Worm (Caenorhabditis elegans) whole organism, L4/young adult: Measurements from ENCODE around the gene C18E9.8.

Experiments
- W03F9.2 ChIP-seq: fragments of 150-350 bp; optimal IDR thresholded peaks from 2 replicates; lab custom pipeline; 2014; ENCODE audit warnings: missing biosample characterization, missing genetic modification characterization
- dao-5 ChIP-seq: sonication (generic microtip); optimal IDR thresholded peaks from 2 replicates; lab custom pipeline; 2016; ENCODE audit warnings: missing genotype, missing genetic modification characterization, moderate library complexity, missing compliant biosample characterization
- him-1 ChIP-seq: sonication (generic microtip); optimal IDR thresholded peaks from 2 replicates; lab custom pipeline; 2016; ENCODE audit warnings: missing genotype, missing genetic modification reagents, missing genetic modification characterization, missing compliant biosample characterization

The C18E9.8 gene

DNA sequence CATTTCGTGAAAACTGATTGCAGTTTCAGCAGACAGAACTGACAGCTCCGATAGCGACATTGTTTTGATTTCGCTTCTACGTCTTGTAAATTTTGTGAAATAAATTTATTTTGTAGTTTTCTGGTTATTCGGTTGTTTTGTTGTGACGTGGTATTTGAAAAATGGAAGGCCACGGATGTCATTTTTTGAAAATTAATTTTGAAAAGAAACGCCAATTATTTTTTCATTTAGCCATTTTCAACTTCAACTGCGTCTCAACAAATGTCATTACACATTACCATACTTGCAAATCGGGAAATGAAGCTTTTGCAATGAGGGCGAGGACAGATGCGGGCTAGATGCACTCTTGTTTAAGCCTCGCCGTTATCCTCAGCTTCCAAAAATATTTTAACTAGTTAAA is at the start of gene C18E9.8:
C18E9.8 (minus strand) TSS at position 101 of the 400 bp plus-strand sequence.
- TF ChIP-seq W03F9.2 (tag; lab: Kevin White, UChicago) (no peak), dao-5 (tag; lab: Kevin White, UChicago) (no peak), him-1 (tag; lab: Kevin White, UChicago) (no peak)

DNA sequence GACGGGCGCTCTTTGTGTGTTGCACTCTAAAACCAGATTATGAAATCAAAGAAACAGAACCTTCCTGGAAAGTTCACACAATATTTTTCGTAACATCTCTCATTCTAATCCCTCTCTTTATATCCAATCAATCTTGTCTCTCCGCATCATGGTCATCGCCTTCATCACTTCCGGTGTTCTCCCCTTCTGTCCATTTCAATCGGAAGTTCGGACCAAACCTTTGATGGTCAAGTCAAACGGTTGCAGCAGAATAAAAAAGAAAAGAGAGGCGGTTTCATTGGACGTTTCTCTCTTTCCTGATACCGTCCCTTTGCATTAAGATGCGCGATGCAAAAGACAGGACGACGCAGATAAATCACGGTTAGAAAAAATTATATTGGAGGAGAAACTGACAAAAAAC is 45.2 kb upstream of the C18E9.8 start:
- TF ChIP-seq W03F9.2 (tag; lab: Kevin White, UChicago), result no peak
- no peak for TF ChIP-seq dao-5 (tag; lab: Kevin White, UChicago)
- no peak for TF ChIP-seq him-1 (tag; lab: Kevin White, UChicago)

ce11 chrII:9031891-9032290 is 44.0 kb upstream of the C18E9.8 start:
- TF ChIP-seq him-1 (tag; lab: Kevin White, UChicago) (no peak), W03F9.2 (tag; lab: Kevin White, UChicago) (no peak), dao-5 (tag; lab: Kevin White, UChicago) (no peak)

- TF ChIP-seq W03F9.2 (tag; lab: Kevin White, UChicago), result no peak
- TF ChIP-seq dao-5 (tag; lab: Kevin White, UChicago), result no peak
- TF ChIP-seq him-1 (tag; lab: Kevin White, UChicago), result no peak
Measured at ce11 chrII:9029218-9029672, 41.4 kb upstream of the C18E9.8 start, which contains the start of gene F37B12.1. TSS of gene F37B12.1 (minus strand) at chrII:9029268.

DNA sequence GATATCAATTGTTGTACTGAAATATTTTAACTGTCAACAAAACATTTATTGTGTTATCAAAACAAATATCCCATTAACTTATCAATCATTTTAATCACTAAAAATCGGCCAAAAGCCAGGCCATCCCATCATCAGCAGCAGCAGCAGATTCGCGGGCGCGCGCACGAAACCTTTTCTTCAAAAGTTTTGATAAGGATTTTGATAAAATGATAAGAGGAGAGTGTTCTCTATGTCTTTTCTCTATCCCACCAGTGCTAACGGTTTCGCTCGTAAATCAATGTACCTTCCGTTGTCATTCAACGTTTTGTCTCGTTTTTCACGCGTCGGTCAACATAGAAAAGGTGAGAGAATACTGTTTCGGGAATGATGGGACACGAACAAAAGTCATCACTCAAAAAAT is 40.2 kb upstream of the C18E9.8 start:
- TF ChIP-seq W03F9.2 (tag; lab: Kevin White, UChicago) (no peak), dao-5 (tag; lab: Kevin White, UChicago) (no peak), him-1 (tag; lab: Kevin White, UChicago) (no peak)

DNA sequence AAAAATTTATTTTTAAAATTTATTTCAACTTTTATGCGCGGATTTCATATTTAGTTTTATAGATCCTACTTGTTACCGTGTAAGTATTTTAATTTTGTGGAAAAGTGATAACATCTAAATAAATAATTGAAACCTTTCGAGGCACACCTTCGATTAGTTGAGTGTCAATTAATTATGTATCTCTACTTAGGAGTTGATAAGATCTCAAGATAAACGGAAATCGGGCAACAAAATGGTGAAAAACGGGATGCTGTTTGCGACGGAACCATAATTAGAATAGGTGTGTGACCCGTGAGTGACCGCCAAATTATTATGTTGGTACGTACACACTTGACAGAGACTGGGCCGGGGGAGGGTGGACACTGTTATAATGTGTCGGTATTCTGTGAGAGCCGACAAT is 38.5 kb upstream of the C18E9.8 start:
- TF ChIP-seq W03F9.2 (tag; lab: Kevin White, UChicago) (no peak), dao-5 (tag; lab: Kevin White, UChicago) (no peak), him-1 (tag; lab: Kevin White, UChicago) (no peak)

ce11 chrII:9024312-9024711 is 36.5 kb upstream of the C18E9.8 start:
- TF ChIP-seq dao-5 (tag; lab: Kevin White, UChicago) (no peak), W03F9.2 (tag; lab: Kevin White, UChicago) (no peak), him-1 (tag; lab: Kevin White, UChicago) (no peak)

- TF ChIP-seq him-1 (tag; lab: Kevin White, UChicago) (no peak), W03F9.2 (tag; lab: Kevin White, UChicago) (no peak), dao-5 (tag; lab: Kevin White, UChicago) (no peak)
Measured at ce11 chrII:9021625-9022024, 33.8 kb upstream of the C18E9.8 start.

ce11 chrII:9019704-9020103 is 31.8 kb upstream of the C18E9.8 start, which contains the start of gene dep-1:
TSS of gene dep-1 (minus strand) at chrII:9019798.
- TF ChIP-seq him-1 (tag; lab: Kevin White, UChicago), result no peak
- TF ChIP-seq W03F9.2 (tag; lab: Kevin White, UChicago), result no peak
- TF ChIP-seq dao-5 (tag; lab: Kevin White, UChicago), result no peak

ce11 chrII:9017628-9018027 is 29.8 kb upstream of the C18E9.8 start:
- TF ChIP-seq him-1 (tag; lab: Kevin White, UChicago) (no peak), dao-5 (tag; lab: Kevin White, UChicago) (no peak), W03F9.2 (tag; lab: Kevin White, UChicago) (no peak)

DNA sequence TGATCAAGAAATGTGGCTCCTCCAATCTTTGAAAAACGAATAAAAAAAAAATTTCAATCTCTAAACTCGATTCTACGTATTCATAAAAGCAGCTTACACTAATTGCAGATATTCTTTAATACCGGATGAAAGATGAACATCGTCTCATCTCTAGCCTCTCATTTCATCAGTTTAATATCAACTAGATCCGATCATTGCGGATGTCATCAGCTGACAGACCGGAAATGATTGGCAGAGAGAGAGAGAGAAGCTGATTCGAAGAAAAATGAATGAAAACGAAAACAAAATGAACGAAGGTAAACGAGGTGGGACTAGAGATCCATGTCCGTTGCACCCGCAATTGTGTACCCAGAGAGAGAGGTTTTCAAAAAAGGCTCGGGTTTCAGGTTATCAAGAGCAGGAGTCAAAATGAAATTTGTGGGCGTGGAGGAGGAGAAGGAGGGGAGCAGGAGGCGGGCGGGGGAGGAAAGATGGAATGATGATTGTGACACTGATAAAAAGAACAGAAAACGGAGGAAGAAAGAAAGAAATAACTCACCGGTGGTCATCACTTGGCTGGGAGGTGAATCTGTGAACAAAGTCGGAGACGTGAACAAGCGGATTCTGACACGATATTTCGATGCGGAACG is 27.1 kb upstream of the C18E9.8 start:
- no peak for TF ChIP-seq him-1 (tag; lab: Kevin White, UChicago)
- no peak for TF ChIP-seq dao-5 (tag; lab: Kevin White, UChicago)
- TF ChIP-seq W03F9.2 (tag; lab: Kevin White, UChicago), result no peak

ce11 chrII:9014188-9014587 is 26.3 kb upstream of the C18E9.8 start:
- TF ChIP-seq him-1 (tag; lab: Kevin White, UChicago) (no peak), dao-5 (tag; lab: Kevin White, UChicago) (no peak), W03F9.2 (tag; lab: Kevin White, UChicago) (no peak)

DNA sequence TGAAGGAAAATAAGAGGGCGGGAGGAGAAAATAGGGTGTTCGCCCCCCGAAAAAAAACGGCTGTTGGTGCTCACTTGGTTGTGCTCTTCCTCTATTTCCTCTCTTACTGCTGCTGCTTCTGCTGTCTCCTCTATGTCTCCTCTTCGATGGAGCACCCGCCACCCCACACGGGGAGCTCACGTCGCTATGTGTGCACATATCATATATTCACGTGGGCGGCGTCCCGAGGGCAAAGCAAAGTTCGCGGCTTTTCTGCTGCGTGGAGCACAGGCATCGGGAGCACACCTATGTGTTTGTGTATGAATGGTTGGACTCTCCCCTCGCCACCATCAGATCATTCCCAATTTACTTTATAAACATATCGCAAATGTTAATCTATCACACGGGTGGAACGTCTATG is 25.5 kb upstream of the C18E9.8 start:
- TF ChIP-seq dao-5 (tag; lab: Kevin White, UChicago), result no peak
- no peak for TF ChIP-seq him-1 (tag; lab: Kevin White, UChicago)
- TF ChIP-seq W03F9.2 (tag; lab: Kevin White, UChicago), result no peak

ce11 chrII:9010708-9011107 is 22.8 kb upstream of the C18E9.8 start:
- TF ChIP-seq him-1 (tag; lab: Kevin White, UChicago) (no peak), W03F9.2 (tag; lab: Kevin White, UChicago) (no peak)
